Worm (Caenorhabditis elegans): ENCODE measurements around the gene K08D9.4.

DNA sequence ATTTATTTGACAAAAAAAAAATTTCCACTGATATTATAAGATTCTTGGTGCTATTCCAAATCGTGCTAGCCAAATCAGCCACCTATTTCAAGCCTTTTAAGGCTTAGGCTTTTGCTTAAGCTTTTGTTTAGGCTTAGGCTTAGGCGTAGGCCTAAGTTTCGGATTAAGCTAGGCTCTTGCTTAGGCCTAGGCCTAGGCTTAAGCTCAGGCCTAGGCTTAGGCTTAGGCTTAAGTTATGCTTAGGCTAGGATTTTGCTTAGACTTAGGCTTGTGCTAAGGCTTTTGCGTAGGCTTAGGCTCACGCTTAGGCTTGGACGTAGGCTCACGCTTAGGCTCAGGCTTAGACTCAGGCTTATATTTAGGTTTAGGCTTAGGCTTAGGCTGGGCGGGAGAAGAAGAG is 29.9 kb upstream of the K08D9.4 start:
- TF ChIP-seq skn-1 (tag; optimal IDR thresholded peaks at IDR 0.05) (no peak), pag-3 (tag; optimal IDR thresholded peaks at IDR 0.05; ENCODE audit: borderline replicate concordance, insufficient read depth) (no peak)

All from whole organism, L1 larva.